Worm (Caenorhabditis elegans) whole organism, late embryonic: Measurements from ENCODE around the gene ttc-17.

Source experiments
- Y22D7AL.16 ChIP-seq: sonication (generic microtip); optimal IDR thresholded peaks from 2 replicates; lab custom pipeline; 2016; ENCODE audit warnings: missing genetic modification characterization, missing compliant biosample characterization
- ama-1 ChIP-seq: fragments of 150-350 bp; optimal IDR thresholded peaks from 2 replicates; lab custom pipeline; 2014
- ceh-19 ChIP-seq: fragments of 200-800 bp; sonication (Bioruptor generic); optimal IDR thresholded peaks from 2 replicates; lab custom pipeline; 2018; ENCODE audit warnings: mild to moderate bottlenecking, missing genetic modification characterization, missing compliant biosample characterization
- ceh-6 ChIP-seq: fragments of 200-800 bp; sonication (Bioruptor generic); optimal IDR thresholded peaks from 2 replicates; lab custom pipeline; 2018; ENCODE audit warnings: mild to moderate bottlenecking, missing genetic modification characterization, missing compliant biosample characterization
- ceh-9 ChIP-seq: sonication (generic microtip); optimal IDR thresholded peaks from 2 replicates; lab custom pipeline; 2016; ENCODE audit warnings: mild to moderate bottlenecking, missing genetic modification characterization, inconsistent platforms, missing compliant biosample characterization
- hlh-8 ChIP-seq: sonication (generic microtip); optimal IDR thresholded peaks from 2 replicates; lab custom pipeline; 2016; ENCODE audit warnings: missing genotype, missing genetic modification characterization, missing compliant biosample characterization
- nhr-11 ChIP-seq: fragments of 150-350 bp; optimal IDR thresholded peaks from 2 replicates; lab custom pipeline; 2014; ENCODE audit warnings: missing biosample characterization, missing genetic modification characterization
- pag-3 ChIP-seq: sonication (generic microtip); optimal IDR thresholded peaks from 2 replicates; lab custom pipeline; 2016; ENCODE audit warnings: missing compliant biosample characterization, missing genetic modification characterization, borderline replicate concordance
- pqm-1 ChIP-seq: sonication (generic microtip); optimal IDR thresholded peaks from 2 replicates; lab custom pipeline; 2016; ENCODE audit warnings: missing genetic modification characterization, missing compliant biosample characterization
- ref-2 ChIP-seq: sonication (generic microtip); optimal IDR thresholded peaks from 2 replicates; lab custom pipeline; 2016; ENCODE audit warnings: missing genetic modification characterization, missing compliant biosample characterization
- tbx-2 ChIP-seq: sonication (generic microtip); optimal IDR thresholded peaks from 2 replicates; lab custom pipeline; 2016; ENCODE audit warnings: missing genetic modification characterization, missing compliant biosample characterization

DNA sequence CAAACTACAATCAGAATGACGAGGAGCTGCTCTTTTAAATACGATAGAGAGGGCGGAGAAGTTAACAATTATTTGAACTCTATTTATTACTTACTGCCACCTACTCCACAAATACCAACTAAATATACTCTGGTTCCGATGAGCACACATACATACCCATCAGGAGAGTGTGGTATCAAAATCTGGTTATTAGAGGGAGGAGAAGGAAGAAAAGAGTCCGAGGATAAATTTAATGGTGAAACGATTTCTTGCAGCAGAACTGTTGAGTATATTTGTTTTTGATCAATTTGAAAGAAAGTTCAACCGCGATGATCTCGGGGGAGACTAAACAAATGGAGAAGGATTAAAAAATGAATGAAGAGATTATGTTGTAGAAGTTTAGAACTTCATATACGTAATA, 27.9 kb upstream of the ttc-17 start, which contains the start of gene H14N18.4:
- TF ChIP-seq pag-3 (tag; lab: Kevin White, UChicago) = no peak
- no peak for TF ChIP-seq tbx-2 (tag; lab: Kevin White, UChicago)
- no peak for TF ChIP-seq ceh-6 (GFP tag; lab: Kevin White, UChicago)
- no peak for TF ChIP-seq ceh-19 (GFP tag; lab: Kevin White, UChicago)
- no peak for TF ChIP-seq nhr-11 (tag; lab: Kevin White, UChicago)
- TF ChIP-seq ref-2 (tag; lab: Kevin White, UChicago) = no peak
- no peak for TF ChIP-seq ama-1 (lab: Kevin White, UChicago)
- TF ChIP-seq ceh-9 (tag; lab: Kevin White, UChicago) = no peak
- no peak for TF ChIP-seq hlh-8 (tag; lab: Kevin White, UChicago)
- no peak for TF ChIP-seq Y22D7AL.16 (tag; lab: Kevin White, UChicago)
- no peak for TF ChIP-seq pqm-1 (tag; lab: Kevin White, UChicago)
